Fruit fly (Drosophila melanogaster) whole organism, embryonic: ENCODE measurements around the gene CG9514.

Experiments
- Asciz ChIP-seq: fragments of 200-800 bp; sonication (Bioruptor generic); optimal IDR thresholded peaks from 2 replicates; lab custom pipeline; 2017; ENCODE audit warnings: missing biosample characterization, mild to moderate bottlenecking, missing genetic modification characterization, missing genetic modification reagents
- Blimp-1 ChIP-seq: fragments of 200-800 bp; sonication (Bioruptor generic); optimal IDR thresholded peaks from 3 replicates; lab custom pipeline; 2018; ENCODE audit warnings: missing biosample characterization, missing genetic modification characterization, mild to moderate bottlenecking, moderate library complexity, missing genetic modification reagents
- BtbVII ChIP-seq: fragments of 200-800 bp; sonication (Bioruptor generic); optimal IDR thresholded peaks from 3 replicates; lab custom pipeline; 2017; ENCODE audit warnings: missing biosample characterization, mild to moderate bottlenecking, missing genetic modification characterization
- CG10366 ChIP-seq: fragments of 200-800 bp; sonication (Bioruptor generic); IDR thresholded peaks from 2 replicates; pipeline ENCODE4 v1.3.6; 2022; ENCODE audit warnings: missing biosample characterization, missing genetic modification characterization
- CG18262 ChIP-seq: fragments of 200-800 bp; optimal IDR thresholded peaks from 3 replicates; lab custom pipeline; 2019; ENCODE audit warnings: missing biosample characterization, mild to moderate bottlenecking, missing genetic modification characterization, moderate library complexity
- CG33557 ChIP-seq: fragments of 200-800 bp; sonication (Bioruptor generic); optimal IDR thresholded peaks from 2 replicates; lab custom pipeline; 2019; ENCODE audit warnings: missing biosample characterization, mild to moderate bottlenecking, missing genetic modification characterization, moderate library complexity
- CG4360 ChIP-seq: fragments of 200-800 bp; sonication (Bioruptor generic); IDR thresholded peaks from 2 replicates; pipeline ENCODE4 v1.3.6; 2022; ENCODE audit warnings: missing biosample characterization, missing genetic modification characterization
- CG4424 ChIP-seq: fragments of 200-800 bp; sonication (Bioruptor generic); optimal IDR thresholded peaks from 3 replicates; lab custom pipeline; 2016; ENCODE audit warnings: missing biosample characterization, missing genetic modification characterization
- CG6854 ChIP-seq: fragments of 200-800 bp; sonication (Bioruptor generic); optimal IDR thresholded peaks from 3 replicates; lab custom pipeline; 2017; ENCODE audit warnings: missing biosample characterization, mild to moderate bottlenecking, missing genetic modification characterization
- CG8388 ChIP-seq: fragments of 200-800 bp; sonication (Bioruptor generic); optimal IDR thresholded peaks from 2 replicates; lab custom pipeline; 2019; ENCODE audit warnings: missing biosample characterization, mild to moderate bottlenecking, missing genetic modification characterization, moderate library complexity
- CG9817 ChIP-seq: fragments of 200-800 bp; sonication (Bioruptor generic); optimal IDR thresholded peaks from 2 replicates; lab custom pipeline; 2018; ENCODE audit warnings: missing biosample characterization, mild to moderate bottlenecking, missing genetic modification characterization, moderate library complexity
- CTCF ChIP-seq: fragments of 200-800 bp; sonication (Bioruptor generic); optimal IDR thresholded peaks from 2 replicates; lab custom pipeline; 2017; ENCODE audit warnings: missing biosample characterization, mild to moderate bottlenecking, missing genetic modification characterization, moderate library complexity
- Camta ChIP-seq: fragments of 200-800 bp; sonication (Bioruptor generic); optimal IDR thresholded peaks from 2 replicates; lab custom pipeline; 2016; ENCODE audit warnings: missing biosample characterization, missing genetic modification characterization
- D ChIP-seq, 2 experiments: fragments of 200-800 bp in 1 of 2; fragments of >200 bp in 1 of 2; sonication (Bioruptor generic) in 1 of 2; optimal IDR thresholded peaks; 2 replicates in 1 of 2; 3 replicates in 1 of 2; lab custom pipeline; 2017; ENCODE audit warnings: mild to moderate bottlenecking in 1 of 2, missing biosample characterization in 1 of 2, missing genetic modification characterization in 1 of 2, missing genetic modification reagents in 1 of 2
- Deaf1 ChIP-seq: fragments of 200-800 bp; optimal IDR thresholded peaks from 3 replicates; lab custom pipeline; 2019; ENCODE audit warnings: missing biosample characterization, mild to moderate bottlenecking, missing genetic modification characterization, moderate library complexity
- Hr78 ChIP-seq, 2 experiments: fragments of 200-800 bp in 1 of 2; fragments of >200 bp in 1 of 2; sonication (Bioruptor generic) in 1 of 2; optimal IDR thresholded peaks; 2 replicates each; lab custom pipeline; 2017 to 2019; ENCODE audit warnings: missing biosample characterization in 2 of 2, missing genetic modification characterization in 2 of 2, mild to moderate bottlenecking in 1 of 2, moderate library complexity in 1 of 2
- Jarid2 ChIP-seq: fragments of 200-800 bp; sonication (Bioruptor generic); optimal IDR thresholded peaks from 3 replicates; lab custom pipeline; 2017; ENCODE audit warnings: mild to moderate bottlenecking, missing biosample characterization, missing genetic modification reagents, missing genetic modification characterization
- Med ChIP-seq: fragments of 200-800 bp; sonication (Bioruptor generic); peaks from one replicate; lab custom pipeline; 2016; ENCODE audit warnings: missing biosample characterization, missing genetic modification characterization, mild to moderate bottlenecking, inconsistent platforms, moderate library complexity
- Meics ChIP-seq: fragments of 200-800 bp; sonication (Bioruptor generic); optimal IDR thresholded peaks from 2 replicates; lab custom pipeline; 2017; ENCODE audit warnings: missing biosample characterization, mild to moderate bottlenecking, missing genetic modification characterization
- Trl ChIP-seq, 3 experiments: fragments of >200 bp in 2 of 3; fragments of 200-800 bp in 1 of 3; sonication (Bioruptor generic) in 1 of 3; optimal IDR thresholded peaks; 2 replicates in 1 of 3; 3 replicates in 2 of 3; lab custom pipeline; 2016 to 2017; ENCODE audit warnings: missing biosample characterization in 1 of 3, missing genetic modification characterization in 1 of 3
- chm ChIP-seq: fragments of 200-800 bp; sonication (Bioruptor generic); IDR thresholded peaks from 2 replicates; pipeline ENCODE4 v1.3.6; 2022; ENCODE audit warnings: missing biosample characterization, missing genetic modification characterization
- crol ChIP-seq: fragments of 200-800 bp; sonication (Bioruptor generic); IDR thresholded peaks from 2 replicates; pipeline ENCODE4 v1.3.6; 2022; ENCODE audit warnings: missing biosample characterization, missing genetic modification characterization
- cwo ChIP-seq: fragments of 200-800 bp; sonication (Bioruptor generic); optimal IDR thresholded peaks from 3 replicates; lab custom pipeline; 2017; ENCODE audit warnings: missing biosample characterization, missing genetic modification characterization, mild to moderate bottlenecking, moderate library complexity, missing genetic modification reagents
- ham ChIP-seq: fragments of 200-800 bp; sonication (Bioruptor generic); IDR thresholded peaks from 2 replicates; pipeline ENCODE4 v1.3.6; 2022; ENCODE audit warnings: missing biosample characterization, missing genetic modification characterization
- insv ChIP-seq, 2 experiments: fragments of 200-800 bp; sonication (Bioruptor generic); optimal IDR thresholded peaks; 3 replicates each; lab custom pipeline; 2016 to 2018; ENCODE audit warnings: missing biosample characterization in 2 of 2, missing genetic modification characterization in 2 of 2
- kni ChIP-seq: fragments of 200-800 bp; sonication (Bioruptor generic); optimal IDR thresholded peaks from 3 replicates; lab custom pipeline; 2017; ENCODE audit warnings: mild to moderate bottlenecking, missing biosample characterization, missing genetic modification reagents, missing genetic modification characterization
- knrl ChIP-seq: fragments of 200-800 bp; sonication (Bioruptor generic); IDR thresholded peaks from 3 replicates; pipeline ENCODE4 v1.3.6; 2022; ENCODE audit warnings: missing biosample characterization, missing genetic modification characterization; ENCODE audit not compliant: partially characterized antibody
- lmd ChIP-seq: fragments of 200-800 bp; sonication (Bioruptor generic); IDR thresholded peaks from 2 replicates; pipeline ENCODE4 v1.3.6; 2022; ENCODE audit warnings: missing biosample characterization, missing genetic modification characterization
- mirr ChIP-seq: fragments of 200-800 bp; sonication (Bioruptor generic); optimal IDR thresholded peaks from 3 replicates; lab custom pipeline; 2018; ENCODE audit warnings: missing biosample characterization, mild to moderate bottlenecking, missing genetic modification characterization
- pita ChIP-seq: fragments of 200-800 bp; sonication (Bioruptor generic); optimal IDR thresholded peaks from 2 replicates; lab custom pipeline; 2017; ENCODE audit warnings: missing biosample characterization, mild to moderate bottlenecking, missing genetic modification characterization
- psq ChIP-seq: fragments of 200-800 bp; sonication (Bioruptor generic); optimal IDR thresholded peaks from 2 replicates; lab custom pipeline; 2017; ENCODE audit warnings: missing biosample characterization, missing genetic modification characterization
- stwl ChIP-seq: fragments of 200-800 bp; sonication (Bioruptor generic); optimal IDR thresholded peaks from 3 replicates; lab custom pipeline; 2018; ENCODE audit warnings: missing biosample characterization, mild to moderate bottlenecking, missing genetic modification characterization, moderate library complexity
- trem ChIP-seq: fragments of 200-800 bp; optimal IDR thresholded peaks from 3 replicates; lab custom pipeline; 2019; ENCODE audit warnings: missing biosample characterization, mild to moderate bottlenecking, missing genetic modification characterization, moderate library complexity

CG9514 gene

DNA sequence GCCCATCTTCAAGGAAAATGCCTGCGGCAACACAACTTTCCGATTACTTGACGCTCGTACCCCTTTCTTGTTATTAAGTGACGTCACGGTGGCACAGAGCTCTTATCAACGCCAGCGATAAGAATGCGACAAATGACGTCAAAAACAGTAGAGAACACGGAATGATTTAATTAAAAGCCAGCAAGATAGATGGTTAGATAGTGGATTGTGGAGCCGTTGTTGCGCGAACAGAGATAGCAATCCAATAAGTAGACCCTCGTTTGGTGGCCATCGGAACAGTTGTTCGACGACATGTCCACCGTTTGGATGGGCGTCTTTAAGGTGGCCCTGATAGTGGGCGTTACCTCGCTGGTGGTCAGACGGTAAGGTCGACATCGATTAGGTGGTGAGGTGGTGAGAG is 33.1 kb upstream of the CG9514 start (continued):
- no peak for TF ChIP-seq lmd (GFP tag; lab: Robert Waterston, UW)
- peak; percentile 81 for TF ChIP-seq BtbVII (GFP tag; lab: Kevin White, UChicago)

DNA sequence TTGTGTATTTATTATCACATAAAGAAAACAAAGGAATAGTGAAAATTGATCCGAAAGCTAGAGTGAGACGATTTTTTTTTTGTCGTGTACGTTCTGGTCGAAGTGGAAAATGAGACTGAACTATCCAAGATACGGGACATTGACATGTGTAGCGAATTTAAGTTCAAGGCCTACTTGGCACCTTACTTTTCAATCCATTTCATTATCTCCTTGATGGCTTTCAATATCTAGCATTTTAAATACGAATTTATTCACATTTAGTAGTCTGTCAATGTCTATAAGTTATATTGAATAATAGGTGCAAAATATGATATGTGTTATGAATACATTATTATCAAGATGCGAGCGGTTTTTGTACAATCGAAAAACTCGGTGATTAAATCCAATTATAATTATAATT is 32.2 kb upstream of the CG9514 start, which contains the start of gene CG32591:
Gene CG32591 (minus strand): TSS at position 101 of the 400 bp plus-strand sequence.
- TF ChIP-seq CG4360 (GFP tag; lab: Robert Waterston, UW), result no peak

DNA sequence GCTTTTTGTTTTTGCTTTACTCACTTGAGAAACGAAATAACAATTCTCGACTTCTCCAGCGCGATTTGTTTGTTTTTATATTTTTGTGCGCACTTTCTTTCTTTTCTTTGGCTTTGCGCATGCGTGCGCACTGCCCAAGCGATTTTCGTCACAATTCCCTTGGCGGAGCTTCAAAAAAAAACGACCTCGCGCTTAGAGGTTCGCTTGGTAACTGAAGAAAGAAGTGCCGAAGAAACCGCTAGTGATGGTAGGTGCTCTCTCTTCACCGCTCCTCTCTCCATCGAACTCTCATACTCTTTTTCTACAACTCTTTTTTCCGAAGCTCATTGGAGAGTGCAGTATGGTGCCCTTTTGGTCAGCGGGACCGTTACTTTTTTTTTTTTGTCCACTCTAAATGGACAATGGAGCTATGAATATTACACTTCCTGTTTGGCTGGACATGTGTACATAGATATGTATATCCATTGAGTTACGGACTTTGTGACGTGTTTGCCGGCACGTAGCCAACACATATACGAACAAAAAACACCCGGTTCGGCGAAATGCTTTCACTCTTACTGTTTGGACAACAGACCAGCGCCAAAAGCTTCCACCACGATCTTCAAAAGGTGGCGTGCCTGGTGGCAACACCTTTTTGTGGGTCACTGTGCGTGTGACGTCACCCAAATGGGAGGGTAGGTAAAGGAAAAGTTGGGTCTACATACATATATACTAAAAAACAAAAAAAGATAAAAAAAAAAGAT is 26.8 kb upstream of the CG9514 start, which contains the start of gene CG9503:
Gene CG9503 (minus strand): TSS at position 217 of the 743 bp plus-strand sequence.
- TF ChIP-seq Asciz (GFP tag; lab: Kevin White, UChicago), result no peak
- no peak for TF ChIP-seq CG10366 (GFP tag; lab: Robert Waterston, UW)
- TF ChIP-seq mirr (GFP tag; lab: Kevin White, UChicago), result no peak
- no peak for TF ChIP-seq Hr78 (GFP tag; optimal IDR thresholded peaks at IDR 0.05; lab: Kevin White, UChicago)
- no peak for TF ChIP-seq psq
- no peak for TF ChIP-seq stwl (tag; lab: Kevin White, UChicago)
- no peak for TF ChIP-seq CG4424 (GFP tag; lab: Kevin White, UChicago)
- no peak for TF ChIP-seq CG9817 (tag; lab: Kevin White, UChicago)
- no peak for TF ChIP-seq D (optimal IDR thresholded peaks at IDR 0.05; lab: Kevin White, UChicago)
- TF ChIP-seq D (GFP tag; optimal IDR thresholded peaks at IDR 0.05; lab: Kevin White, UChicago), result no peak
- TF ChIP-seq Trl (optimal IDR thresholded peaks at IDR 0.05; lab: Kevin White, UChicago), result peak in 1 of 2 experiments; percentile 50
- no peak for TF ChIP-seq Trl (GFP tag; optimal IDR thresholded peaks at IDR 0.05; lab: Kevin White, UChicago)
- TF ChIP-seq Meics (GFP tag; lab: Kevin White, UChicago), result peak; percentile 67
- TF ChIP-seq kni (GFP tag; lab: Kevin White, UChicago), result peak; percentile 60
- TF ChIP-seq crol, result peak; percentile 27; the same call in 1 of the 2 replicates
- TF ChIP-seq cwo (GFP tag; lab: Kevin White, UChicago), result no peak
- no peak for TF ChIP-seq pita
- TF ChIP-seq CTCF, result peak; percentile 21
- no peak for TF ChIP-seq insv (GFP tag; optimal IDR thresholded peaks at IDR 0.05; lab: Kevin White, UChicago)
- TF ChIP-seq chm (GFP tag; lab: Robert Waterston, UW), result no peak
- TF ChIP-seq CG18262 (tag; lab: Kevin White, UChicago), result no peak
- no peak for TF ChIP-seq ham (GFP tag; lab: Robert Waterston, UW)
- TF ChIP-seq knrl (GFP tag; lab: Robert Waterston, UW), result 0 out of 3 replicates have a peak, but pooled peaks have one; percentile 8
- no peak for TF ChIP-seq Camta (GFP tag; lab: Kevin White, UChicago)
- peak; percentile 67 for TF ChIP-seq Jarid2 (GFP tag; lab: Kevin White, UChicago)
- peak; percentile 74 for TF ChIP-seq Blimp-1 (GFP tag; lab: Kevin White, UChicago)
- no peak for TF ChIP-seq CG33557 (GFP tag; lab: Kevin White, UChicago)
- peak; percentile 9 for TF ChIP-seq Deaf1
- no peak for TF ChIP-seq trem (tag; lab: Kevin White, UChicago)
- TF ChIP-seq CG6854 (GFP tag; lab: Kevin White, UChicago), result no peak
- TF ChIP-seq CG8388 (GFP tag; lab: Kevin White, UChicago), result peak; percentile 70
- peak; percentile 5 for TF ChIP-seq Med
- TF ChIP-seq, all 482 proteins: peak for 11
